Worm (Caenorhabditis elegans): Measurements from ENCODE around the gene jmjd-4.

Gene jmjd-4

ce11 chrIII:10341758-10342157 lies 7.9 kb upstream of the jmjd-4 start, which contains the start of gene tbx-9:
Gene tbx-9, minus strand, starts transcription at chrIII:10341858.
- TF ChIP-seq cog-1 (tag; optimal IDR thresholded peaks at IDR 0.05) = no peak
- no peak for TF ChIP-seq ztf-23 (GFP tag; IDR thresholded peaks at IDR 0.05)

ce11 chrIII:10339949-10340348 lies 6.1 kb upstream of the jmjd-4 start:
- no peak for TF ChIP-seq T22C8.4 (GFP tag; IDR thresholded peaks at IDR 0.05)
- no peak for TF ChIP-seq ref-1 (GFP tag; conservative IDR thresholded peaks at IDR 0.05)
- no peak for TF ChIP-seq ztf-23 (GFP tag; IDR thresholded peaks at IDR 0.05)
- TF ChIP-seq ztf-29 (GFP tag; IDR thresholded peaks at IDR 0.05) = no peak
- TF ChIP-seq med-1 (GFP tag; optimal IDR thresholded peaks at IDR 0.05; ENCODE audit: insufficient read depth) = no peak
- no peak for TF ChIP-seq flt-1 (GFP tag; IDR thresholded peaks at IDR 0.05)
- TF ChIP-seq tab-1 (GFP tag; IDR thresholded peaks at IDR 0.05) = no peak
- no peak for TF ChIP-seq klf-2 (GFP tag; conservative IDR thresholded peaks at IDR 0.05)
- TF ChIP-seq cog-1 (tag; optimal IDR thresholded peaks at IDR 0.05) = no peak

- TF ChIP-seq cog-1 (tag; optimal IDR thresholded peaks at IDR 0.05) = no peak
- no peak for TF ChIP-seq T22C8.4 (GFP tag; IDR thresholded peaks at IDR 0.05)
- TF ChIP-seq med-1 (GFP tag; optimal IDR thresholded peaks at IDR 0.05; ENCODE audit: insufficient read depth) = no peak
- TF ChIP-seq ztf-29 (GFP tag; IDR thresholded peaks at IDR 0.05) = no peak
Measured at ce11 chrIII:10338992-10339852, 5.4 kb upstream of the jmjd-4 start.

- TF ChIP-seq ztf-23 (GFP tag; IDR thresholded peaks at IDR 0.05) = no peak
- TF ChIP-seq tab-1 (GFP tag; IDR thresholded peaks at IDR 0.05) = no peak
- no peak for TF ChIP-seq T22C8.4 (GFP tag; IDR thresholded peaks at IDR 0.05)
- TF ChIP-seq ztf-29 (GFP tag; IDR thresholded peaks at IDR 0.05) = no peak
- TF ChIP-seq ref-1 (GFP tag; conservative IDR thresholded peaks at IDR 0.05) = no peak
- TF ChIP-seq med-1 (GFP tag; optimal IDR thresholded peaks at IDR 0.05; ENCODE audit: insufficient read depth) = no peak
- no peak for TF ChIP-seq flt-1 (GFP tag; IDR thresholded peaks at IDR 0.05)
- no peak for TF ChIP-seq cog-1 (tag; optimal IDR thresholded peaks at IDR 0.05)
- TF ChIP-seq klf-2 (GFP tag; conservative IDR thresholded peaks at IDR 0.05) = no peak
Measured at ce11 chrIII:10337508-10338166, 3.8 kb upstream of the jmjd-4 start, which contains the start of gene ttr-15. Gene ttr-15, plus strand, starts transcription at chrIII:10337847.

- TF ChIP-seq tab-1 (GFP tag; IDR thresholded peaks at IDR 0.05) (no peak), med-1 (GFP tag; optimal IDR thresholded peaks at IDR 0.05; ENCODE audit: insufficient read depth) (no peak), klf-2 (GFP tag; conservative IDR thresholded peaks at IDR 0.05) (no peak), ztf-23 (GFP tag; IDR thresholded peaks at IDR 0.05) (no peak), ztf-29 (GFP tag; IDR thresholded peaks at IDR 0.05) (no peak), T22C8.4 (GFP tag; IDR thresholded peaks at IDR 0.05) (no peak), ref-1 (GFP tag; conservative IDR thresholded peaks at IDR 0.05) (no peak), flt-1 (GFP tag; IDR thresholded peaks at IDR 0.05) (no peak), cog-1 (tag; optimal IDR thresholded peaks at IDR 0.05) (no peak)
Measured at ce11 chrIII:10336109-10336508, 2.3 kb upstream of the jmjd-4 start.

ce11 chrIII:10335086-10335485 lies 1.3 kb upstream of the jmjd-4 start, which contains the start of gene ced-9:
Gene ced-9, plus strand, starts transcription at chrIII:10335172.
- TF ChIP-seq tab-1 (GFP tag; IDR thresholded peaks at IDR 0.05) (no peak), T22C8.4 (GFP tag; IDR thresholded peaks at IDR 0.05) (no peak), klf-2 (GFP tag; conservative IDR thresholded peaks at IDR 0.05) (no peak), flt-1 (GFP tag; IDR thresholded peaks at IDR 0.05) (no peak), ref-1 (GFP tag; conservative IDR thresholded peaks at IDR 0.05) (no peak), ztf-23 (GFP tag; IDR thresholded peaks at IDR 0.05) (no peak), med-1 (GFP tag; optimal IDR thresholded peaks at IDR 0.05; ENCODE audit: insufficient read depth) (no peak), ztf-29 (GFP tag; IDR thresholded peaks at IDR 0.05) (no peak)

ce11 chrIII:10332560-10332959 lies 1.3 kb downstream of the jmjd-4 start, which contains the start of gene T07C4.12:
Gene T07C4.12, minus strand, starts transcription at chrIII:10332660.
- no peak for TF ChIP-seq ztf-23 (GFP tag; IDR thresholded peaks at IDR 0.05)
- no peak for TF ChIP-seq tab-1 (GFP tag; IDR thresholded peaks at IDR 0.05)
- no peak for TF ChIP-seq ztf-29 (GFP tag; IDR thresholded peaks at IDR 0.05)
- TF ChIP-seq flt-1 (GFP tag; IDR thresholded peaks at IDR 0.05) = no peak
- TF ChIP-seq klf-2 (GFP tag; conservative IDR thresholded peaks at IDR 0.05) = no peak

- TF ChIP-seq flt-1 (GFP tag; IDR thresholded peaks at IDR 0.05) (no peak), med-1 (GFP tag; optimal IDR thresholded peaks at IDR 0.05; ENCODE audit: insufficient read depth) (no peak), T22C8.4 (GFP tag; IDR thresholded peaks at IDR 0.05) (no peak), tab-1 (GFP tag; IDR thresholded peaks at IDR 0.05) (no peak), ztf-23 (GFP tag; IDR thresholded peaks at IDR 0.05) (no peak), cog-1 (tag; optimal IDR thresholded peaks at IDR 0.05) (no peak)
Measured at ce11 chrIII:10331232-10331631, 2.6 kb downstream of the jmjd-4 start.

ce11 chrIII:10330372-10331062 lies 3.3 kb downstream of the jmjd-4 start, which contains the start of gene nex-2:
Gene nex-2, minus strand, starts transcription at chrIII:10330422.
- TF ChIP-seq ztf-23 (GFP tag; IDR thresholded peaks at IDR 0.05) (no peak), flt-1 (GFP tag; IDR thresholded peaks at IDR 0.05) (no peak), ztf-29 (GFP tag; IDR thresholded peaks at IDR 0.05) (no peak), cog-1 (tag; optimal IDR thresholded peaks at IDR 0.05) (no peak), T22C8.4 (GFP tag; IDR thresholded peaks at IDR 0.05) (no peak), ref-1 (GFP tag; conservative IDR thresholded peaks at IDR 0.05) (no peak)

Data from whole organism, midembryonic.